Fruit fly (Drosophila melanogaster) whole organism, embryonic: ENCODE measurements around the gene Spt6.

Experiments
- B-H1 ChIP-seq: fragments of 200-800 bp; sonication (Bioruptor generic); IDR thresholded peaks from 3 replicates; pipeline ENCODE4 v1.3.6; 2022; ENCODE audit warnings: missing biosample characterization, missing genetic modification characterization
- CG10565 ChIP-seq: fragments of 200-800 bp; sonication (Bioruptor generic); optimal IDR thresholded peaks from 3 replicates; lab custom pipeline; 2016; ENCODE audit warnings: missing biosample characterization, mild to moderate bottlenecking, missing genetic modification characterization
- CG10979 ChIP-seq: fragments of 200-800 bp; sonication (Bioruptor generic); optimal IDR thresholded peaks from 2 replicates; lab custom pipeline; 2018; ENCODE audit warnings: missing biosample characterization, mild to moderate bottlenecking, missing genetic modification characterization, moderate library complexity
- CG11093 ChIP-seq: fragments of 200-800 bp; sonication (Bioruptor generic); IDR thresholded peaks from 3 replicates; pipeline ENCODE4 v1.3.6; 2022; ENCODE audit warnings: missing biosample characterization, missing genetic modification characterization
- CG12071 ChIP-seq: fragments of 200-800 bp; sonication (Bioruptor generic); optimal IDR thresholded peaks from 3 replicates; lab custom pipeline; 2018; ENCODE audit warnings: missing biosample characterization, mild to moderate bottlenecking, missing genetic modification characterization
- CG13296 ChIP-seq: fragments of 200-800 bp; sonication (Bioruptor generic); optimal IDR thresholded peaks from 3 replicates; lab custom pipeline; 2018; ENCODE audit warnings: missing biosample characterization, mild to moderate bottlenecking, missing genetic modification characterization
- CG15011 ChIP-seq: fragments of 200-800 bp; sonication (Bioruptor generic); optimal IDR thresholded peaks from 3 replicates; lab custom pipeline; 2018; ENCODE audit warnings: missing biosample characterization, mild to moderate bottlenecking, missing genetic modification characterization
- CG1792 ChIP-seq: fragments of 200-800 bp; sonication (Bioruptor generic); optimal IDR thresholded peaks from 2 replicates; lab custom pipeline; 2016; ENCODE audit warnings: missing biosample characterization, missing genetic modification characterization
- CG3281 ChIP-seq: fragments of 200-800 bp; sonication (Bioruptor generic); optimal IDR thresholded peaks from 3 replicates; lab custom pipeline; 2017; ENCODE audit warnings: missing biosample characterization, mild to moderate bottlenecking, missing genetic modification characterization
- CG33213 ChIP-seq: fragments of 200-800 bp; sonication (Bioruptor generic); optimal IDR thresholded peaks from 3 replicates; lab custom pipeline; 2016; ENCODE audit warnings: missing biosample characterization, missing genetic modification characterization
- CG6854 ChIP-seq: fragments of 200-800 bp; sonication (Bioruptor generic); optimal IDR thresholded peaks from 3 replicates; lab custom pipeline; 2017; ENCODE audit warnings: missing biosample characterization, mild to moderate bottlenecking, missing genetic modification characterization
- CG7556 ChIP-seq: fragments of 200-800 bp; sonication (Bioruptor generic); optimal IDR thresholded peaks from 2 replicates; lab custom pipeline; 2017; ENCODE audit warnings: missing biosample characterization, mild to moderate bottlenecking, missing genetic modification characterization
- CG7786 ChIP-seq: fragments of 200-800 bp; sonication (Bioruptor generic); optimal IDR thresholded peaks from 2 replicates; lab custom pipeline; 2016; ENCODE audit warnings: missing biosample characterization, missing genetic modification characterization
- CG7963 ChIP-seq: fragments of 200-800 bp; sonication (Bioruptor generic); IDR thresholded peaks from 3 replicates; pipeline ENCODE4 v1.3.6; 2022; ENCODE audit warnings: missing biosample characterization, missing genetic modification characterization; ENCODE audit not compliant: partially characterized antibody
- CG9817 ChIP-seq: fragments of 200-800 bp; sonication (Bioruptor generic); optimal IDR thresholded peaks from 2 replicates; lab custom pipeline; 2018; ENCODE audit warnings: missing biosample characterization, mild to moderate bottlenecking, missing genetic modification characterization, moderate library complexity
- CrebB ChIP-seq: fragments of 200-800 bp; sonication (Bioruptor generic); optimal IDR thresholded peaks from 3 replicates; lab custom pipeline; 2018; ENCODE audit warnings: missing biosample characterization, mild to moderate bottlenecking, missing genetic modification characterization
- Dip2 ChIP-seq: fragments of 200-800 bp; sonication (Bioruptor generic); IDR thresholded peaks from 2 replicates; pipeline ENCODE4 v1.3.6; 2022; ENCODE audit warnings: missing biosample characterization, missing genetic modification characterization
- Dp ChIP-seq: fragments of 200-800 bp; sonication (Bioruptor generic); optimal IDR thresholded peaks from 2 replicates; lab custom pipeline; 2018; ENCODE audit warnings: missing biosample characterization, mild to moderate bottlenecking, missing genetic modification characterization, moderate library complexity
- E2f1 ChIP-seq: fragments of 200-800 bp; sonication (Bioruptor generic); IDR thresholded peaks from 2 replicates; pipeline ENCODE4 v1.3.6; 2022; ENCODE audit warnings: missing biosample characterization, missing genetic modification characterization
- HHEX ChIP-seq: fragments of 200-800 bp; sonication (Bioruptor generic); optimal IDR thresholded peaks from 3 replicates; lab custom pipeline; 2017; ENCODE audit warnings: missing biosample characterization, mild to moderate bottlenecking, missing genetic modification characterization, missing genetic modification reagents
- HLH3B ChIP-seq: fragments of 200-800 bp; sonication (Bioruptor generic); IDR thresholded peaks from 2 replicates; pipeline ENCODE4 v1.3.6; 2022; ENCODE audit warnings: missing biosample characterization, missing genetic modification characterization
- HmgD ChIP-seq: fragments of 200-800 bp; sonication (Bioruptor generic); optimal IDR thresholded peaks from 3 replicates; lab custom pipeline; 2016; ENCODE audit warnings: missing biosample characterization, missing genetic modification characterization
- HmgZ ChIP-seq: fragments of 200-800 bp; sonication (Bioruptor generic); optimal IDR thresholded peaks from 2 replicates; lab custom pipeline; 2018; ENCODE audit warnings: missing biosample characterization, mild to moderate bottlenecking, missing genetic modification characterization
- Hmr ChIP-seq: fragments of 200-800 bp; sonication (Bioruptor generic); optimal IDR thresholded peaks from 3 replicates; lab custom pipeline; 2017; ENCODE audit warnings: mild to moderate bottlenecking, missing biosample characterization, missing genetic modification reagents, missing genetic modification characterization
- MESR4 ChIP-seq: fragments of 200-800 bp; sonication (Bioruptor generic); optimal IDR thresholded peaks from 2 replicates; lab custom pipeline; 2018; ENCODE audit warnings: missing biosample characterization, mild to moderate bottlenecking, missing genetic modification characterization, moderate library complexity
- Med ChIP-seq: fragments of 200-800 bp; sonication (Bioruptor generic); peaks from one replicate; lab custom pipeline; 2016; ENCODE audit warnings: missing biosample characterization, missing genetic modification characterization, mild to moderate bottlenecking, inconsistent platforms, moderate library complexity
- Meics ChIP-seq: fragments of 200-800 bp; sonication (Bioruptor generic); optimal IDR thresholded peaks from 2 replicates; lab custom pipeline; 2017; ENCODE audit warnings: missing biosample characterization, mild to moderate bottlenecking, missing genetic modification characterization
- NC2α ChIP-seq: fragments of 200-800 bp; sonication (Bioruptor generic); optimal IDR thresholded peaks from 2 replicates; lab custom pipeline; 2016; ENCODE audit warnings: missing biosample characterization, missing genetic modification characterization
- Six4 ChIP-seq: fragments of 200-800 bp; sonication (Bioruptor generic); optimal IDR thresholded peaks from 2 replicates; lab custom pipeline; 2016; ENCODE audit warnings: missing biosample characterization, missing genetic modification characterization
- abd-A ChIP-seq: fragments of 200-800 bp; sonication (Bioruptor generic); optimal IDR thresholded peaks from 3 replicates; lab custom pipeline; 2019; ENCODE audit warnings: missing biosample characterization, mild to moderate bottlenecking, missing genetic modification characterization, moderate library complexity
- al ChIP-seq: fragments of 200-800 bp; sonication (Bioruptor generic); IDR thresholded peaks from 2 replicates; pipeline ENCODE4 v1.3.6; 2022; ENCODE audit warnings: missing biosample characterization, missing genetic modification characterization
- chm ChIP-seq: fragments of 200-800 bp; sonication (Bioruptor generic); IDR thresholded peaks from 2 replicates; pipeline ENCODE4 v1.3.6; 2022; ENCODE audit warnings: missing biosample characterization, missing genetic modification characterization
- crp ChIP-seq, 2 experiments: fragments of 200-800 bp; sonication (Bioruptor generic); optimal IDR thresholded peaks; 2 replicates in 1 of 2; 3 replicates in 1 of 2; lab custom pipeline; 2017; ENCODE audit warnings: missing biosample characterization in 2 of 2, missing genetic modification characterization in 2 of 2, mild to moderate bottlenecking in 1 of 2, moderate library complexity in 1 of 2
- dan ChIP-seq: fragments of 200-800 bp; sonication (Bioruptor generic); IDR thresholded peaks from 2 replicates; pipeline ENCODE4 v1.3.6; 2022; ENCODE audit warnings: missing biosample characterization, missing genetic modification characterization
- eyg ChIP-seq: fragments of 200-800 bp; sonication (Bioruptor generic); optimal IDR thresholded peaks from 3 replicates; lab custom pipeline; 2016; ENCODE audit warnings: missing biosample characterization, missing genetic modification characterization
- hb ChIP-seq: fragments of 200-800 bp; sonication (Bioruptor generic); IDR thresholded peaks from 3 replicates; pipeline ENCODE4 v1.3.6; 2022; ENCODE audit warnings: missing biosample characterization, missing genetic modification characterization; ENCODE audit not compliant: partially characterized antibody
- lov ChIP-seq, 2 experiments: fragments of 200-800 bp in 1 of 2; fragments of >200 bp in 1 of 2; sonication (Bioruptor generic) in 1 of 2; IDR thresholded peaks in 1 of 2; optimal IDR thresholded peaks in 1 of 2; 2 replicates in 1 of 2; 3 replicates in 1 of 2; pipeline versions ENCODE4 v1.3.6 to Lab custom; 2017 to 2022; ENCODE audit warnings: missing biosample characterization in 1 of 2, missing genetic modification characterization in 1 of 2
- mld ChIP-seq: fragments of 200-800 bp; sonication (Bioruptor generic); IDR thresholded peaks from 3 replicates; pipeline ENCODE4 v1.3.6; 2022; ENCODE audit warnings: missing biosample characterization, missing genetic modification characterization; ENCODE audit not compliant: partially characterized antibody
- nom ChIP-seq: fragments of 200-800 bp; sonication (Bioruptor generic); optimal IDR thresholded peaks from 2 replicates; lab custom pipeline; 2017; ENCODE audit warnings: missing biosample characterization, missing genetic modification characterization, mild to moderate bottlenecking, moderate library complexity, missing genetic modification reagents
- oc ChIP-seq: fragments of 200-800 bp; sonication (Bioruptor generic); optimal IDR thresholded peaks from 2 replicates; lab custom pipeline; 2018; ENCODE audit warnings: missing biosample characterization, mild to moderate bottlenecking, missing genetic modification characterization, moderate library complexity
- pum ChIP-seq: fragments of 200-800 bp; sonication (Bioruptor generic); optimal IDR thresholded peaks from 2 replicates; lab custom pipeline; 2016; ENCODE audit warnings: missing biosample characterization, missing genetic modification characterization
- pzg ChIP-seq: fragments of 200-800 bp; sonication (Bioruptor generic); optimal IDR thresholded peaks from 3 replicates; lab custom pipeline; 2018; ENCODE audit warnings: missing biosample characterization, mild to moderate bottlenecking, missing genetic modification characterization, moderate library complexity
- ranshi ChIP-seq: fragments of 200-800 bp; sonication (Bioruptor generic); IDR thresholded peaks from 2 replicates; pipeline ENCODE4 v1.3.6; 2022; ENCODE audit warnings: missing biosample characterization, missing genetic modification characterization
- salm ChIP-seq: fragments of 200-800 bp; sonication (Bioruptor generic); optimal IDR thresholded peaks from 2 replicates; lab custom pipeline; 2018; ENCODE audit warnings: missing biosample characterization, mild to moderate bottlenecking, missing genetic modification characterization
- sd ChIP-seq: fragments of 200-800 bp; sonication (Bioruptor generic); optimal IDR thresholded peaks from 3 replicates; lab custom pipeline; 2018; ENCODE audit warnings: missing biosample characterization, mild to moderate bottlenecking, missing genetic modification characterization, moderate library complexity
- sens-2 ChIP-seq: fragments of 200-800 bp; sonication (Bioruptor generic); IDR thresholded peaks from 2 replicates; pipeline ENCODE4 v1.3.6; 2022; ENCODE audit warnings: missing biosample characterization, missing genetic modification characterization
- tgo ChIP-seq: fragments of 200-800 bp; sonication (Bioruptor generic); IDR thresholded peaks from 3 replicates; pipeline ENCODE4 v1.3.6; 2022; ENCODE audit warnings: missing biosample characterization, missing genetic modification characterization
- zfh2 ChIP-seq: fragments of 200-800 bp; sonication (Bioruptor generic); optimal IDR thresholded peaks from 2 replicates; lab custom pipeline; 2016; ENCODE audit warnings: missing biosample characterization, missing genetic modification characterization

Spt6 gene

dm6 chrX:6252897-6253540 lies 14.6 kb upstream of the Spt6 start (continued):
- TF ChIP-seq lov (optimal IDR thresholded peaks at IDR 0.05; lab: Kevin White, UChicago): no peak
- TF ChIP-seq lov (GFP tag; IDR thresholded peaks at IDR 0.05; lab: Robert Waterston, UW): no peak
- no peak for TF ChIP-seq HmgZ (tag; lab: Kevin White, UChicago)
- TF ChIP-seq E2f1 (GFP tag; lab: Robert Waterston, UW): no peak

- no peak for TF ChIP-seq CG11093
- TF ChIP-seq ranshi: no peak
- peak; percentile 5 for TF ChIP-seq CG3281 (GFP tag; lab: Kevin White, UChicago)
- no peak for TF ChIP-seq CG7963
- no peak for TF ChIP-seq al (GFP tag; lab: Robert Waterston, UW)
- no peak for TF ChIP-seq eyg (GFP tag; lab: Kevin White, UChicago)
- TF ChIP-seq HLH3B (GFP tag; lab: Robert Waterston, UW): no peak
- no peak for TF ChIP-seq CG6854 (GFP tag; lab: Kevin White, UChicago)
- peak; percentile 20 for TF ChIP-seq Hmr
- no peak for TF ChIP-seq crp (GFP tag; optimal IDR thresholded peaks at IDR 0.05; lab: Kevin White, UChicago)
- TF ChIP-seq CG9817 (tag; lab: Kevin White, UChicago): no peak
- no peak for TF ChIP-seq dan (GFP tag; lab: Robert Waterston, UW)
- TF ChIP-seq mld (GFP tag; lab: Robert Waterston, UW): no peak
- TF ChIP-seq B-H1 (GFP tag; lab: Robert Waterston, UW): no peak
- peak; percentile 81 for TF ChIP-seq Med
- no peak for TF ChIP-seq Six4 (GFP tag; lab: Kevin White, UChicago)
- TF ChIP-seq pum: no peak
- no peak for TF ChIP-seq oc (tag; lab: Kevin White, UChicago)
- no peak for TF ChIP-seq CG33213 (GFP tag; lab: Kevin White, UChicago)
- TF ChIP-seq MESR4: no peak
- no peak for TF ChIP-seq Dp (GFP tag; lab: Kevin White, UChicago)
- TF ChIP-seq CG10979 (tag; lab: Kevin White, UChicago): peak; percentile 79
- no peak for TF ChIP-seq sd (tag; lab: Kevin White, UChicago)
- no peak for TF ChIP-seq chm
- TF ChIP-seq abd-A (tag; lab: Kevin White, UChicago): no peak
- no peak for TF ChIP-seq pzg (GFP tag; lab: Kevin White, UChicago)
- peak; percentile 44 for TF ChIP-seq HHEX
- TF ChIP-seq CrebB (tag; lab: Kevin White, UChicago): peak; percentile 8
- no peak for TF ChIP-seq zfh2 (GFP tag; lab: Kevin White, UChicago)
- TF ChIP-seq CG12071: peak; percentile 16
- no peak for TF ChIP-seq CG7556 (GFP tag; lab: Kevin White, UChicago)
- TF ChIP-seq NC2α (GFP tag; lab: Kevin White, UChicago): no peak
- no peak for TF ChIP-seq sens-2 (GFP tag; lab: Robert Waterston, UW)
- TF ChIP-seq CG10565 (GFP tag; lab: Kevin White, UChicago): no peak
- TF ChIP-seq CG13296 (GFP tag; lab: Kevin White, UChicago): peak; percentile 13
- TF ChIP-seq CG1792 (GFP tag; lab: Kevin White, UChicago): no peak
- TF ChIP-seq nom: no peak
- TF ChIP-seq CG15011 (GFP tag; lab: Kevin White, UChicago): no peak
- no peak for TF ChIP-seq Meics (GFP tag; lab: Kevin White, UChicago)
- no peak for TF ChIP-seq hb (GFP tag; lab: Robert Waterston, UW)
- no peak for TF ChIP-seq HmgD (GFP tag; lab: Kevin White, UChicago)
- TF ChIP-seq salm (tag; lab: Kevin White, UChicago): peak; percentile 27
- TF ChIP-seq Dip2 (GFP tag; lab: Robert Waterston, UW): no peak
- TF ChIP-seq tgo (GFP tag; lab: Robert Waterston, UW): no peak
- TF ChIP-seq CG7786: no peak
Measured at dm6 chrX:6253701-6254100, 13.9 kb upstream of the Spt6 start.
